Worm (Caenorhabditis elegans) whole organism, young adult: ENCODE measurements around the gene srg-50.

Experiments
- C17E4.6 ChIP-seq: fragments of 200-800 bp; sonication (Bioruptor generic); IDR thresholded peaks from 2 replicates; pipeline ENCODE4 v1.3.6; 2022; ENCODE audit warnings: missing genetic modification reagents, missing genetic modification characterization, missing compliant biosample characterization
- F52B5.7 ChIP-seq: sonication (generic microtip); optimal IDR thresholded peaks from 2 replicates; lab custom pipeline; 2016; ENCODE audit warnings: mild to moderate bottlenecking, missing genetic modification characterization, missing compliant biosample characterization
- K12H6.12 ChIP-seq: fragments of 200-800 bp; sonication (Bioruptor generic); optimal IDR thresholded peaks from 2 replicates; lab custom pipeline; 2018; ENCODE audit warnings: mild to moderate bottlenecking, missing genetic modification characterization, missing compliant biosample characterization
- Y53F4B.3 ChIP-seq: fragments of 200-800 bp; sonication (Bioruptor generic); IDR thresholded peaks from 2 replicates; pipeline ENCODE4 v1.3.6; 2022; ENCODE audit warnings: missing genetic modification reagents, missing genetic modification characterization, missing compliant biosample characterization
- Y56A3A.18 ChIP-seq: fragments of 200-800 bp; sonication (Bioruptor generic); IDR thresholded peaks from 2 replicates; pipeline ENCODE4 v1.3.6; 2022; ENCODE audit warnings: missing genetic modification reagents, missing genetic modification characterization, missing compliant biosample characterization
- ama-1 ChIP-seq, 3 experiments: fragments of 150-350 bp in 1 of 3; sonication (generic microtip) in 2 of 3; optimal IDR thresholded peaks; 2 replicates each; lab custom pipeline; 2014 to 2018; ENCODE audit warnings: missing biosample characterization in 2 of 3, missing genetic modification characterization in 2 of 3, missing genetic modification reagents in 2 of 3
- attf-5 ChIP-seq: fragments of 200-800 bp; sonication (Bioruptor generic); optimal IDR thresholded peaks from 2 replicates; lab custom pipeline; 2018; ENCODE audit warnings: mild to moderate bottlenecking, missing genetic modification characterization, missing compliant biosample characterization
- cebp-1 ChIP-seq, 2 experiments: fragments of 200-800 bp in 1 of 2; sonication (Bioruptor generic) in 1 of 2; sonication (generic microtip) in 1 of 2; IDR thresholded peaks in 1 of 2; optimal IDR thresholded peaks in 1 of 2; 2 replicates each; pipeline versions ENCODE4 v1.3.6 to Lab custom; 2017 to 2022; ENCODE audit warnings: missing compliant biosample characterization in 2 of 2, missing genetic modification characterization in 2 of 2, mild to moderate bottlenecking in 1 of 2, missing genetic modification reagents in 1 of 2, moderate library complexity in 1 of 2
- dox-1 ChIP-seq: fragments of 200-800 bp; sonication (Bioruptor generic); IDR thresholded peaks from 2 replicates; pipeline ENCODE4 v1.3.6; 2022; ENCODE audit warnings: missing genetic modification reagents, missing genetic modification characterization, missing compliant biosample characterization
- hmg-20 ChIP-seq: fragments of 200-800 bp; sonication (Bioruptor generic); IDR thresholded peaks from 2 replicates; pipeline ENCODE4 v1.3.6; 2022; ENCODE audit warnings: missing genetic modification reagents, missing genetic modification characterization, missing compliant biosample characterization
- hrde-1 ChIP-seq: sonication (generic microtip); optimal IDR thresholded peaks from 2 replicates; lab custom pipeline; 2016; ENCODE audit warnings: missing genetic modification characterization, mild to moderate bottlenecking, missing compliant biosample characterization, moderate library complexity, missing genotype, missing genetic modification reagents, borderline replicate concordance
- lag-1 ChIP-seq: fragments of 200-800 bp; sonication (Bioruptor generic); IDR thresholded peaks from 2 replicates; pipeline ENCODE4 v1.3.6; 2022; ENCODE audit warnings: missing genetic modification reagents, missing genetic modification characterization, missing compliant biosample characterization
- lin-26 ChIP-seq: fragments of 200-800 bp; sonication (Bioruptor generic); IDR thresholded peaks from 2 replicates; pipeline ENCODE4 v1.3.6; 2022; ENCODE audit warnings: missing genetic modification reagents, missing genetic modification characterization, missing compliant biosample characterization
- lin-54 ChIP-seq: fragments of 200-800 bp; sonication (Bioruptor generic); optimal IDR thresholded peaks from 2 replicates; lab custom pipeline; 2018; ENCODE audit warnings: mild to moderate bottlenecking, missing genetic modification characterization, missing compliant biosample characterization
- lsl-1 ChIP-seq: fragments of 200-800 bp; sonication (Bioruptor generic); optimal IDR thresholded peaks from 2 replicates; lab custom pipeline; 2018; ENCODE audit warnings: mild to moderate bottlenecking, missing genetic modification characterization, moderate library complexity, missing compliant biosample characterization
- lsy-27 ChIP-seq: sonication (generic microtip); optimal IDR thresholded peaks from 2 replicates; lab custom pipeline; 2017; ENCODE audit warnings: missing genetic modification characterization, mild to moderate bottlenecking, missing compliant biosample characterization, antibody characterized with exemption, missing genotype, borderline replicate concordance; ENCODE audit not compliant: insufficient read depth
- mxl-1 ChIP-seq: sonication (generic microtip); optimal IDR thresholded peaks from 2 replicates; lab custom pipeline; 2016; ENCODE audit warnings: missing genetic modification characterization, missing compliant biosample characterization
- nfya-2 ChIP-seq: fragments of 200-800 bp; sonication (Bioruptor generic); IDR thresholded peaks from 2 replicates; pipeline ENCODE4 v1.3.6; 2022; ENCODE audit warnings: missing genetic modification reagents, missing genetic modification characterization, missing compliant biosample characterization
- nhr-80 ChIP-seq: sonication (generic microtip); optimal IDR thresholded peaks from 2 replicates; lab custom pipeline; 2016; ENCODE audit warnings: missing genetic modification characterization, missing compliant biosample characterization
- pbrm-1 ChIP-seq: fragments of 200-800 bp; sonication (Bioruptor generic); IDR thresholded peaks from 2 replicates; pipeline ENCODE4 v1.3.6; 2022; ENCODE audit warnings: missing genetic modification reagents, missing genetic modification characterization, missing compliant biosample characterization
- rcor-1 ChIP-seq: fragments of 200-800 bp; sonication (Bioruptor generic); IDR thresholded peaks from 2 replicates; pipeline ENCODE4 v1.3.6; 2022; ENCODE audit warnings: missing genetic modification reagents, missing genetic modification characterization, missing compliant biosample characterization
- sdz-38 ChIP-seq: sonication (generic microtip); optimal IDR thresholded peaks from 2 replicates; lab custom pipeline; 2016; ENCODE audit warnings: missing genotype, missing genetic modification characterization, missing compliant biosample characterization
- snpc-3.4 ChIP-seq: sonication (generic microtip); optimal IDR thresholded peaks from 2 replicates; lab custom pipeline; 2017; ENCODE audit warnings: missing genetic modification characterization, mild to moderate bottlenecking, missing compliant biosample characterization, antibody characterized with exemption, moderate library complexity, missing genotype, missing genetic modification reagents
- snpc-4 ChIP-seq, 5 experiments: fragments of 150-350 bp in 1 of 5; sonication (generic microtip) in 4 of 5; optimal IDR thresholded peaks; 2 replicates each; lab custom pipeline; 2014 to 2018; ENCODE audit warnings: missing genetic modification characterization in 5 of 5, missing biosample characterization in 3 of 5, antibody characterized with exemption in 2 of 5, mild to moderate bottlenecking in 2 of 5, missing compliant biosample characterization in 2 of 5, missing genotype in 2 of 5, moderate library complexity in 2 of 5, missing genetic modification reagents in 1 of 5
- somi-1 ChIP-seq: fragments of 200-800 bp; sonication (Bioruptor generic); optimal IDR thresholded peaks from 2 replicates; lab custom pipeline; 2018; ENCODE audit warnings: mild to moderate bottlenecking, missing genetic modification characterization, missing compliant biosample characterization
- sptf-2 ChIP-seq: fragments of 200-800 bp; sonication (Bioruptor generic); optimal IDR thresholded peaks from 2 replicates; lab custom pipeline; 2018; ENCODE audit warnings: mild to moderate bottlenecking, missing genetic modification characterization, missing compliant biosample characterization
- tlf-1 ChIP-seq: fragments of 200-800 bp; sonication (Bioruptor generic); optimal IDR thresholded peaks from 2 replicates; lab custom pipeline; 2018; ENCODE audit warnings: mild to moderate bottlenecking, missing genetic modification characterization, missing compliant biosample characterization
- unc-62 ChIP-seq: fragments of 150-350 bp; optimal IDR thresholded peaks from 2 replicates; lab custom pipeline; 2014; ENCODE audit warnings: missing biosample characterization, missing genetic modification reagents, missing genetic modification characterization
- ztf-26 ChIP-seq: sonication (generic microtip); optimal IDR thresholded peaks from 2 replicates; lab custom pipeline; 2017; ENCODE audit warnings: missing genetic modification characterization, missing compliant biosample characterization
- ztf-28 ChIP-seq: fragments of 200-800 bp; sonication (Bioruptor generic); IDR thresholded peaks from 2 replicates; pipeline ENCODE4 v1.3.6; 2022; ENCODE audit warnings: missing genetic modification reagents, missing genetic modification characterization, missing compliant biosample characterization

Gene srg-50

ce11 chrIV:7036790-7037189, 38.2 kb downstream of the srg-50 start, which contains the start of gene ufl-1 (continued):
- no peak for TF ChIP-seq ztf-26 (tag; lab: Kevin White, UChicago)
- TF ChIP-seq somi-1 (GFP tag; lab: Kevin White, UChicago) = no peak

- no peak for TF ChIP-seq dox-1 (GFP tag; lab: Robert Waterston, UW)
Observed at ce11 chrIV:7035823-7036222, 39.1 kb downstream of the srg-50 start, which contains the start of gene C06G3.3. Gene C06G3.3, plus strand, starts transcription at chrIV:7036123.

- TF ChIP-seq pbrm-1 = no peak
- no peak for TF ChIP-seq unc-62 (GFP tag; lab: Kevin White, UChicago)
- TF ChIP-seq attf-5 (GFP tag; lab: Kevin White, UChicago) = no peak
- TF ChIP-seq lag-1 (GFP tag; lab: Robert Waterston, UW) = no peak
- TF ChIP-seq K12H6.12 = no peak
- no peak for TF ChIP-seq F52B5.7 (tag; lab: Kevin White, UChicago)
- TF ChIP-seq Y53F4B.3 (GFP tag; lab: Robert Waterston, UW) = no peak
- no peak for TF ChIP-seq ama-1 (optimal IDR thresholded peaks at IDR 0.05; lab: Kevin White, UChicago)
- no peak for TF ChIP-seq ama-1 (GFP tag; optimal IDR thresholded peaks at IDR 0.05; lab: Kevin White, UChicago)
- no peak for TF ChIP-seq Y56A3A.18 (GFP tag; lab: Robert Waterston, UW)
- no peak for TF ChIP-seq mxl-1 (tag; lab: Kevin White, UChicago)
- TF ChIP-seq snpc-3.4 (tag; lab: Kevin White, UChicago) = no peak
- TF ChIP-seq tlf-1 (GFP tag; lab: Kevin White, UChicago) = no peak
- TF ChIP-seq nhr-80 (tag; lab: Kevin White, UChicago) = no peak
- TF ChIP-seq nfya-2 (GFP tag; lab: Robert Waterston, UW) = no peak
- TF ChIP-seq ztf-28 (GFP tag; lab: Robert Waterston, UW) = no peak
- no peak for TF ChIP-seq hrde-1 (tag; lab: Kevin White, UChicago)
- TF ChIP-seq C17E4.6 (GFP tag; lab: Robert Waterston, UW) = no peak
- no peak for TF ChIP-seq rcor-1 (GFP tag; lab: Robert Waterston, UW)
Observed at ce11 chrIV:7032459-7032858, 42.5 kb downstream of the srg-50 start, which contains the start of gene C06G3.8. Gene C06G3.8, minus strand, starts transcription at chrIV:7032559.

- TF ChIP-seq lin-26 (GFP tag; lab: Robert Waterston, UW) (no peak), hmg-20 (GFP tag; lab: Robert Waterston, UW) (no peak), attf-5 (GFP tag; lab: Kevin White, UChicago) (no peak), lin-54 (GFP tag; lab: Kevin White, UChicago) (no peak), lsy-27 (tag; lab: Kevin White, UChicago) (no peak), sptf-2 (GFP tag; lab: Kevin White, UChicago) (no peak), lag-1 (GFP tag; lab: Robert Waterston, UW) (no peak), cebp-1 (GFP tag; IDR thresholded peaks at IDR 0.05; lab: Robert Waterston, UW) (no peak), cebp-1 (tag; optimal IDR thresholded peaks at IDR 0.05; lab: Kevin White, UChicago) (peak; percentile 86)
- TF ChIP-seq, all 124 proteins: peak for 1
Observed at ce11 chrIV:7031019-7031418, 43.9 kb downstream of the srg-50 start.

- no peak for TF ChIP-seq Y56A3A.18 (GFP tag; lab: Robert Waterston, UW)
- peak; percentile 79 for TF ChIP-seq nhr-80 (tag; lab: Kevin White, UChicago)
- TF ChIP-seq lsl-1 (GFP tag; lab: Kevin White, UChicago) = no peak
Observed at ce11 chrIV:7025835-7026234, 49.1 kb downstream of the srg-50 start.

ce11 chrIV:7024829-7025228, 50.1 kb downstream of the srg-50 start:
- TF ChIP-seq snpc-4 (GFP tag; optimal IDR thresholded peaks at IDR 0.05; lab: Kevin White, UChicago) = no peak
- no peak for TF ChIP-seq snpc-4 (tag; optimal IDR thresholded peaks at IDR 0.05; lab: Kevin White, UChicago)
- TF ChIP-seq ama-1 (optimal IDR thresholded peaks at IDR 0.05; lab: Kevin White, UChicago) = no peak
- no peak for TF ChIP-seq ama-1 (GFP tag; optimal IDR thresholded peaks at IDR 0.05; lab: Kevin White, UChicago)
- peak; percentile 20 for TF ChIP-seq nhr-80 (tag; lab: Kevin White, UChicago)
- TF ChIP-seq sdz-38 (tag; lab: Kevin White, UChicago) = no peak
- no peak for TF ChIP-seq dox-1 (GFP tag; lab: Robert Waterston, UW)
